Worm (Caenorhabditis elegans) whole organism, L1 larva: ENCODE results near the gene T22B2.5.

Source experiments
- C34B4.2 ChIP-seq: sonication (generic microtip); optimal IDR thresholded peaks from 2 replicates; lab custom pipeline; 2017; ENCODE audit warnings: mild to moderate bottlenecking, missing genetic modification characterization, missing compliant biosample characterization
- Y116A8C.19 ChIP-seq: sonication (generic microtip); optimal IDR thresholded peaks from 2 replicates; lab custom pipeline; 2016; ENCODE audit warnings: missing compliant biosample characterization, missing genetic modification characterization, borderline replicate concordance
- aha-1 ChIP-seq: fragments of 150-350 bp; optimal IDR thresholded peaks from 2 replicates; lab custom pipeline; 2014; ENCODE audit warnings: missing biosample characterization, missing genetic modification characterization
- ama-1 ChIP-seq: fragments of 150-350 bp; optimal IDR thresholded peaks from 2 replicates; lab custom pipeline; 2014
- blmp-1 ChIP-seq: fragments of 150-350 bp; optimal IDR thresholded peaks from 2 replicates; lab custom pipeline; 2014; ENCODE audit warnings: missing biosample characterization, missing genetic modification characterization
- ceh-63 ChIP-seq: fragments of 200-800 bp; sonication (Bioruptor generic); optimal IDR thresholded peaks from 2 replicates; lab custom pipeline; 2018; ENCODE audit warnings: mild to moderate bottlenecking, missing genetic modification characterization, missing compliant biosample characterization
- ceh-82 ChIP-seq, 3 experiments: fragments of 150-350 bp in 1 of 3; sonication (generic microtip) in 2 of 3; optimal IDR thresholded peaks; 2 replicates each; lab custom pipeline; 2014 to 2017; ENCODE audit warnings: missing biosample characterization in 3 of 3, missing genetic modification characterization in 3 of 3
- ceh-88 ChIP-seq: fragments of 200-800 bp; sonication (Bioruptor generic); IDR thresholded peaks from 2 replicates; pipeline ENCODE4 v1.3.6; 2022; ENCODE audit warnings: missing genetic modification characterization, missing compliant biosample characterization
- ces-1 ChIP-seq: fragments of 150-350 bp; optimal IDR thresholded peaks from 2 replicates; lab custom pipeline; 2014; ENCODE audit warnings: missing biosample characterization, missing genetic modification reagents, missing genetic modification characterization
- dpl-1 ChIP-seq, 3 experiments: fragments of 150-350 bp in 2 of 3; sonication (generic microtip) in 1 of 3; optimal IDR thresholded peaks; 2 replicates each; lab custom pipeline; 2014 to 2017; ENCODE audit warnings: missing biosample characterization in 3 of 3, missing genetic modification characterization in 3 of 3, missing genetic modification reagents in 3 of 3
- efl-3 ChIP-seq: fragments of 200-800 bp; sonication (Bioruptor generic); optimal IDR thresholded peaks from 2 replicates; lab custom pipeline; 2018; ENCODE audit warnings: mild to moderate bottlenecking, missing genetic modification characterization, missing compliant biosample characterization
- egl-13 ChIP-seq: sonication (generic microtip); optimal IDR thresholded peaks from 2 replicates; lab custom pipeline; 2016; ENCODE audit warnings: missing genotype, missing genetic modification reagents, missing genetic modification characterization, missing compliant biosample characterization
- elt-2 ChIP-seq: sonication (generic microtip); optimal IDR thresholded peaks from 2 replicates; lab custom pipeline; 2016; ENCODE audit warnings: missing genetic modification characterization, mild to moderate bottlenecking, inconsistent platforms, missing compliant biosample characterization, missing genetic modification reagents
- elt-3 ChIP-seq, 6 experiments: fragments of 150-350 bp in 1 of 6; sonication (generic microtip); optimal IDR thresholded peaks; 2 replicates each; lab custom pipeline; 2017 to 2018; ENCODE audit warnings: missing biosample characterization in 6 of 6, missing genetic modification characterization in 6 of 6, inconsistent platforms in 1 of 6
- ets-5 ChIP-seq: fragments of 200-800 bp; sonication (Bioruptor generic); IDR thresholded peaks from 2 replicates; pipeline ENCODE4 v1.3.6; 2022; ENCODE audit warnings: missing genetic modification characterization, missing compliant biosample characterization
- fkh-10 ChIP-seq: sonication (generic microtip); optimal IDR thresholded peaks from 2 replicates; lab custom pipeline; 2017; ENCODE audit warnings: missing biosample characterization, missing genetic modification reagents, missing genetic modification characterization
- fos-1 ChIP-seq: fragments of 150-350 bp; optimal IDR thresholded peaks from 2 replicates; lab custom pipeline; 2014; ENCODE audit warnings: missing biosample characterization, missing genetic modification characterization
- hlh-17 ChIP-seq: fragments of 200-800 bp; sonication (Bioruptor generic); optimal IDR thresholded peaks from 2 replicates; lab custom pipeline; 2018; ENCODE audit warnings: missing genetic modification characterization, mild to moderate bottlenecking, missing compliant biosample characterization, moderate library complexity, borderline replicate concordance
- hpl-2 ChIP-seq: fragments of 150-350 bp; optimal IDR thresholded peaks from 2 replicates; lab custom pipeline; 2014; ENCODE audit warnings: missing biosample characterization, missing genetic modification reagents, missing genetic modification characterization
- lin-13 ChIP-seq: fragments of 150-350 bp; optimal IDR thresholded peaks from 2 replicates; lab custom pipeline; 2014; ENCODE audit warnings: missing biosample characterization, missing genetic modification reagents, missing genetic modification characterization
- lin-14 ChIP-seq: fragments of 200-800 bp; sonication (Bioruptor generic); optimal IDR thresholded peaks from 2 replicates; lab custom pipeline; 2018; ENCODE audit warnings: mild to moderate bottlenecking, missing genetic modification characterization, moderate library complexity, missing compliant biosample characterization
- lin-39 ChIP-seq: fragments of 150-350 bp; optimal IDR thresholded peaks from 2 replicates; lab custom pipeline; 2014; ENCODE audit warnings: missing biosample characterization, missing genetic modification reagents, missing genetic modification characterization
- lir-3 ChIP-seq: sonication (generic microtip); optimal IDR thresholded peaks from 2 replicates; lab custom pipeline; 2016; ENCODE audit warnings: mild to moderate bottlenecking, missing genetic modification characterization, moderate library complexity, missing compliant biosample characterization; ENCODE audit not compliant: poor library complexity
- lsy-2 ChIP-seq, 2 experiments: fragments of 150-350 bp; optimal IDR thresholded peaks; 2 replicates each; lab custom pipeline; 2014; ENCODE audit warnings: missing biosample characterization in 2 of 2, missing genetic modification characterization in 2 of 2
- mab-9 ChIP-seq: fragments of 200-800 bp; sonication (Bioruptor generic); IDR thresholded peaks from 2 replicates; pipeline ENCODE4 v1.3.6; 2022; ENCODE audit warnings: missing genetic modification reagents, missing genetic modification characterization, missing compliant biosample characterization
- mdl-1 ChIP-seq, 2 experiments: fragments of 150-350 bp; optimal IDR thresholded peaks; 2 replicates each; lab custom pipeline; 2014 to 2017; ENCODE audit warnings: missing biosample characterization in 2 of 2, missing genetic modification characterization in 2 of 2, inconsistent platforms in 1 of 2
- mep-1 ChIP-seq: fragments of 150-350 bp; optimal IDR thresholded peaks from 2 replicates; lab custom pipeline; 2014; ENCODE audit warnings: missing biosample characterization, missing genetic modification characterization
- nhr-11 ChIP-seq: fragments of 150-350 bp; optimal IDR thresholded peaks from 2 replicates; lab custom pipeline; 2014; ENCODE audit warnings: missing biosample characterization, missing genetic modification characterization
- nhr-12 ChIP-seq: sonication (generic microtip); optimal IDR thresholded peaks from 2 replicates; lab custom pipeline; 2017; ENCODE audit warnings: missing biosample characterization, missing genetic modification characterization
- nhr-19 ChIP-seq: fragments of 200-800 bp; sonication (Bioruptor generic); conservative IDR thresholded peaks from 2 replicates; pipeline ENCODE4 v1.3.6; 2022; ENCODE audit warnings: missing genetic modification characterization, missing compliant biosample characterization
- nhr-47 ChIP-seq: sonication (generic microtip); optimal IDR thresholded peaks from 2 replicates; lab custom pipeline; 2016; ENCODE audit warnings: mild to moderate bottlenecking, missing genetic modification characterization, moderate library complexity, missing compliant biosample characterization
- nhr-71 ChIP-seq: sonication (generic microtip); optimal IDR thresholded peaks from 2 replicates; lab custom pipeline; 2016; ENCODE audit warnings: mild to moderate bottlenecking, missing genetic modification characterization, moderate library complexity, missing compliant biosample characterization
- nhr-77 ChIP-seq: fragments of 150-350 bp; optimal IDR thresholded peaks from 2 replicates; lab custom pipeline; 2014; ENCODE audit warnings: missing biosample characterization, missing genetic modification characterization
- nhr-85 ChIP-seq: sonication (generic microtip); peaks from one replicate; lab custom pipeline; 2016; ENCODE audit warnings: missing genetic modification characterization, inconsistent platforms, missing compliant biosample characterization
- nhr-90 ChIP-seq: sonication (generic microtip); optimal IDR thresholded peaks from 2 replicates; lab custom pipeline; 2016; ENCODE audit warnings: mild to moderate bottlenecking, missing genetic modification characterization, missing compliant biosample characterization; ENCODE audit not compliant: poor library complexity
- pag-3 ChIP-seq: sonication (generic microtip); optimal IDR thresholded peaks from 2 replicates; lab custom pipeline; 2017; ENCODE audit warnings: missing genetic modification characterization, mild to moderate bottlenecking, missing compliant biosample characterization, antibody characterized with exemption, borderline replicate concordance; ENCODE audit not compliant: insufficient read depth
- rnt-1 ChIP-seq: sonication (generic microtip); optimal IDR thresholded peaks from 2 replicates; lab custom pipeline; 2016; ENCODE audit warnings: mild to moderate bottlenecking, missing genetic modification characterization, moderate library complexity, missing compliant biosample characterization
- snpc-4 ChIP-seq: fragments of 150-350 bp; optimal IDR thresholded peaks from 2 replicates; lab custom pipeline; 2014; ENCODE audit warnings: missing biosample characterization, missing genetic modification characterization
- snu-23 ChIP-seq: sonication (generic microtip); optimal IDR thresholded peaks from 2 replicates; lab custom pipeline; 2016; ENCODE audit warnings: missing genetic modification characterization, missing compliant biosample characterization
- sup-37 ChIP-seq: fragments of 200-800 bp; sonication (Bioruptor generic); optimal IDR thresholded peaks from 2 replicates; lab custom pipeline; 2018; ENCODE audit warnings: mild to moderate bottlenecking, missing genetic modification characterization, missing compliant biosample characterization
- tbx-2 ChIP-seq: sonication (generic microtip); optimal IDR thresholded peaks from 2 replicates; lab custom pipeline; 2016; ENCODE audit warnings: missing genetic modification characterization, missing compliant biosample characterization
- unc-86 ChIP-seq: sonication (generic microtip); optimal IDR thresholded peaks from 2 replicates; lab custom pipeline; 2016; ENCODE audit warnings: missing genetic modification characterization, missing compliant biosample characterization
- xbp-1 ChIP-seq: sonication (generic microtip); optimal IDR thresholded peaks from 2 replicates; lab custom pipeline; 2016; ENCODE audit warnings: missing genetic modification characterization, missing compliant biosample characterization

The T22B2.5 gene

DNA sequence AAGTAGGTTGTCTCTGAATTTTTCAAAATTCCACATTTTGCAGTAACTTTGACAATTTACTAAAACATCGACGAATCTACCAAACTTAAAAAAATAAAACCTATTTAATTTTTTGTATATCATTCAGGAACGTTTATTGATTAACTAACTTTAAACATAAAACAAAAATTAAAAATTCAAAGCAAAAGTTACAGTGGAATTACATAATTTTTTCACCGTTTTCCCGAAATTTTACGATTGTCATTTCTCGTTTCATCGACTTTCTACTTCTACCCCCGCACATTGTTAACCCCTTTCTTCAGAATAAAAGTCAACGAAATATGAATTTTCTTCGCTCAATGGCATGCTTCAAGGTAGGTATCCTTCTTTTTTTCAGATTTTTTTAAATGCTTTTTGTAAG is 32.9 kb downstream of the T22B2.5 start, which contains the start of gene F47F2.1:
Gene F47F2.1, plus strand, starts transcription at position 301 of the 400 bp plus-strand sequence.
- TF ChIP-seq hpl-2 (GFP tag; lab: Kevin White, UChicago) (no peak), nhr-12 (tag; lab: Kevin White, UChicago) (no peak), nhr-71 (no peak), tbx-2 (no peak)

DNA sequence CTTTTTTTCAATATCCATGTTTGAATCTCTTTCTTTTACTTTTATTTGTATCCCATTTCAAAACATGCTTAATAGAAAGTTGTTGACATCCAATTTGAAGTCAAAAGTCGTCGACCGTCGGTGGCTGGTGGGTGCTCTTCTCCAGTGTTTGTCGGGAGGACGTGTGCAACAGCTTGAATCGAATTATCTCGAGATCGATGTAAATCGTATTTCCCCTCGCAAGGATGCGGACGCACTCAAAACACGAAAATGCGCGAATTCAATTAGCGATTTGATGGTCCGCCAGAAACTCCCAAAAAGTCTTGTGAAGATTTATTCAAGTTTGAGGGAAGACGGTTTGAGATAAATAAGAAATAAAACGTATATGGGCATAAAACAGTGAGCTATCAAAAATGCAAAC is 35.5 kb downstream of the T22B2.5 start:
- TF ChIP-seq unc-86 (tag; lab: Kevin White, UChicago) (no peak), lin-14 (peak; percentile 49), elt-3 (tag; optimal IDR thresholded peaks at IDR 0.05; lab: Kevin White, UChicago) (no peak), fkh-10 (peak; percentile 72)

DNA sequence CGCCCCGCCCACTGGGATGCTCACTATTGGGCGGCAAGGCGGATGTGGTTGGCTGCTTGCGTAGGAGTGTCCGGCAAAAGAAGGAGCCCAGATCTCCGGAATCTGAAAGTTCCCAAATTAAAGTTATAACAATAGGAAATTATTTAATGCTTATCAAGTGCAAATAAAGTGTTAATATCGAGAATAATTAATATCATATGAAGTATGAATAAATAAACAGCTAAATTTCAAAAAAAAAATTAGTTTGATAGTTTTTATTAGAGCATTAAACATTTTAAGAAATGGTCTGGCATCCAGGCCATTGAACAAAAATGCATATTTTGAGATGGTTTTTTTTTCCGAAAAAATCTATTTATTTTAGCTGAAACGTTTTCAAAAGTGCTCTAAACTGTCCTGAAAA is 37.7 kb downstream of the T22B2.5 start, which contains the start of gene lim-4:
Gene lim-4, minus strand, starts transcription at position 101 of the 400 bp plus-strand sequence.
- TF ChIP-seq nhr-11 (tag; lab: Kevin White, UChicago) (no peak), mab-9 (GFP tag; lab: Robert Waterston, UW) (no peak), ama-1 (lab: Kevin White, UChicago) (no peak), dpl-1 (GFP tag; optimal IDR thresholded peaks at IDR 0.05; lab: Kevin White, UChicago) (no peak), snu-23 (GFP tag; lab: Kevin White, UChicago) (no peak)
- TF ChIP-seq, all 84 proteins: peak for 0

- TF ChIP-seq lin-14: peak; percentile 44
- no peak for TF ChIP-seq egl-13 (tag; lab: Kevin White, UChicago)
- TF ChIP-seq C34B4.2 (tag; lab: Kevin White, UChicago): no peak
- no peak for TF ChIP-seq nhr-77 (tag; lab: Kevin White, UChicago)
- TF ChIP-seq lin-39: no peak
- TF ChIP-seq fkh-10: peak; percentile 84
- no peak for TF ChIP-seq ets-5 (GFP tag; lab: Robert Waterston, UW)
Measured at ce11 chrX:3871578-3872234, 39.5 kb downstream of the T22B2.5 start.

DNA sequence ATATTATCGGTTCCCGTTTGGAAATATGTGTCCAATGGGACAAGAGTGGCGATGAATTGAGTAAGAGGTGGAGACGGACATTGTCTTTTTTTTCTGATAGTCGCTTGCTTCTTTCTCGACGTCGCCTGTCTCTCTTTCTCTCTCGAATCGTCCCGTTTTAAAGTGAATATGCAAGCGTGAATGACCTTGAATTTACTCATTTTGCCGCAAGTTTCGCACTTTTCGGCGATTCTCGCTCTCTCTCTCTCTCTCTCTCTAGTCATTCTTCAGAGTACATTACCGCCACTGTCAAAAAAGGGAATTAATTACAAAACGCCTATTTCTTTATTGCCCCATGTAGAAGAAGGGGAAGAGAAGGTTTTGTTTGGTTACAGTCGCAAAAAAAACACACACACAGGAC is 43.4 kb downstream of the T22B2.5 start:
- TF ChIP-seq nhr-19: no peak
- no peak for TF ChIP-seq dpl-1 (GFP tag; optimal IDR thresholded peaks at IDR 0.05; lab: Kevin White, UChicago)
- TF ChIP-seq nhr-11 (tag; lab: Kevin White, UChicago): no peak
- no peak for TF ChIP-seq ces-1 (GFP tag; lab: Kevin White, UChicago)
- no peak for TF ChIP-seq aha-1
- TF ChIP-seq lin-14: peak; percentile 66
- no peak for TF ChIP-seq pag-3 (tag; lab: Kevin White, UChicago)
- TF ChIP-seq hlh-17 (GFP tag; lab: Kevin White, UChicago): no peak
- TF ChIP-seq ceh-88 (GFP tag; lab: Robert Waterston, UW): no peak
- no peak for TF ChIP-seq efl-3 (GFP tag; lab: Kevin White, UChicago)
- no peak for TF ChIP-seq ama-1 (lab: Kevin White, UChicago)
- no peak for TF ChIP-seq nhr-90 (tag; lab: Kevin White, UChicago)
- no peak for TF ChIP-seq elt-2 (tag; lab: Kevin White, UChicago)
- no peak for TF ChIP-seq lin-39
- no peak for TF ChIP-seq C34B4.2 (tag; lab: Kevin White, UChicago)
- no peak for TF ChIP-seq ceh-82 (tag; optimal IDR thresholded peaks at IDR 0.05; lab: Kevin White, UChicago)
- no peak for TF ChIP-seq Y116A8C.19 (tag; lab: Kevin White, UChicago)
- no peak for TF ChIP-seq fos-1 (tag; lab: Kevin White, UChicago)
- TF ChIP-seq lsy-2 (tag; optimal IDR thresholded peaks at IDR 0.05; lab: Kevin White, UChicago): peak in 1 of 2 experiments; percentile 4
- TF ChIP-seq xbp-1 (tag; lab: Kevin White, UChicago): no peak
- no peak for TF ChIP-seq snpc-4 (tag; lab: Kevin White, UChicago)
- TF ChIP-seq lin-13 (GFP tag; lab: Kevin White, UChicago): no peak
- TF ChIP-seq lir-3 (tag; lab: Kevin White, UChicago): no peak
- TF ChIP-seq sup-37 (GFP tag; lab: Kevin White, UChicago): no peak
- TF ChIP-seq mdl-1 (tag; optimal IDR thresholded peaks at IDR 0.05; lab: Kevin White, UChicago): no peak
- TF ChIP-seq blmp-1 (tag; lab: Kevin White, UChicago): peak; percentile 49
- TF ChIP-seq ceh-63 (GFP tag; lab: Kevin White, UChicago): no peak
- TF ChIP-seq rnt-1 (tag; lab: Kevin White, UChicago): peak; percentile 6
- TF ChIP-seq nhr-85 (tag; lab: Kevin White, UChicago): peak; percentile 82
- TF ChIP-seq nhr-47 (tag; lab: Kevin White, UChicago): no peak
- TF ChIP-seq mep-1 (tag; lab: Kevin White, UChicago): peak; percentile 36
